Worm (Caenorhabditis elegans): Measurements from ENCODE around the gene Y37E11B.7.

Gene Y37E11B.7

ce11 chrIV:3582806-3583205 is 17.2 kb downstream of the Y37E11B.7 start, which contains the start of gene blos-7:
Gene blos-7, minus strand, starts transcription at chrIV:3582906.
- TF ChIP-seq dox-1 (GFP tag; IDR thresholded peaks at IDR 0.05) = 0 out of 2 replicates have a peak, but pooled peaks have one; percentile 9

- TF ChIP-seq ama-1 (optimal IDR thresholded peaks at IDR 0.05) (no peak), ama-1 (GFP tag; optimal IDR thresholded peaks at IDR 0.05) (no peak), mcd-1 (GFP tag; IDR thresholded peaks at IDR 0.05) (peak; percentile 56), hlh-26 (GFP tag; conservative IDR thresholded peaks at IDR 0.05) (no peak)
These were observed 20.4 kb downstream of the Y37E11B.7 start, which contains the start of gene Y37E11B.1 for ce11 chrIV:3579477-3579975. Gene Y37E11B.1, plus strand, starts transcription at chrIV:3579621.

ce11 chrIV:3578667-3579066 is 21.3 kb downstream of the Y37E11B.7 start:
- TF ChIP-seq ZK185.1 (tag; optimal IDR thresholded peaks at IDR 0.05; ENCODE audit: poor library complexity, severe bottlenecking) (no peak), hmg-1.2 (GFP tag; IDR thresholded peaks at IDR 0.05) (peak; percentile 43; the same call in 1 of the 2 replicates)

ce11 chrIV:3578155-3578554 is 21.8 kb downstream of the Y37E11B.7 start, which contains the start of gene Y37E11B.2:
Gene Y37E11B.2, plus strand, starts transcription at chrIV:3578455.
- no peak for TF ChIP-seq lin-35 (GFP tag; optimal IDR thresholded peaks at IDR 0.05)
- no peak for TF ChIP-seq T07F8.4 (tag; optimal IDR thresholded peaks at IDR 0.05)
- TF ChIP-seq lir-1 (GFP tag; conservative IDR thresholded peaks at IDR 0.05) = no peak
- TF ChIP-seq ceh-100 (GFP tag; IDR thresholded peaks at IDR 0.05) = no peak
- no peak for TF ChIP-seq hsf-1 (GFP tag; IDR thresholded peaks at IDR 0.05)
- no peak for TF ChIP-seq ceh-58 (GFP tag; IDR thresholded peaks at IDR 0.05)
- no peak for TF ChIP-seq dox-1 (GFP tag; IDR thresholded peaks at IDR 0.05)
- no peak for TF ChIP-seq unc-130 (GFP tag; optimal IDR thresholded peaks at IDR 0.05)
- no peak for TF ChIP-seq Y53F4B.3 (GFP tag; IDR thresholded peaks at IDR 0.05)
- no peak for TF ChIP-seq chd-7 (tag; optimal IDR thresholded peaks at IDR 0.05)

- TF ChIP-seq zfh-2 (GFP tag; conservative IDR thresholded peaks at IDR 0.05) (peak; percentile 66), cebp-2 (GFP tag; IDR thresholded peaks at IDR 0.05) (no peak), fkh-3 (tag; optimal IDR thresholded peaks at IDR 0.05) (no peak)
These were observed 29.4 kb downstream of the Y37E11B.7 start for ce11 chrIV:3570612-3571011.

ce11 chrIV:3568608-3569007 is 31.4 kb downstream of the Y37E11B.7 start, which contains the start of gene otpl-1:
Gene otpl-1, plus strand, starts transcription at chrIV:3568979.
- no peak for TF ChIP-seq tbp1 (GFP tag; optimal IDR thresholded peaks at IDR 0.05)
- no peak for TF ChIP-seq cebp-1 (GFP tag; IDR thresholded peaks at IDR 0.05)
- no peak for TF ChIP-seq cebp-1 (tag; optimal IDR thresholded peaks at IDR 0.05)
- no peak for TF ChIP-seq ceh-79 (tag; optimal IDR thresholded peaks at IDR 0.05)
- no peak for TF ChIP-seq C17E4.6 (GFP tag; IDR thresholded peaks at IDR 0.05)
- TF ChIP-seq hsf-1 (GFP tag; IDR thresholded peaks at IDR 0.05) = no peak
- TF ChIP-seq ztf-28 (GFP tag; IDR thresholded peaks at IDR 0.05) = no peak
- TF ChIP-seq hmg-1.2 (GFP tag; IDR thresholded peaks at IDR 0.05) = no peak
- TF ChIP-seq snpc-4 (GFP tag; optimal IDR thresholded peaks at IDR 0.05) = peak; percentile 3
- peak in 3 of 4 experiments; percentile 27 to 85 (median 70) for TF ChIP-seq snpc-4 (tag; optimal IDR thresholded peaks at IDR 0.05)
- TF ChIP-seq hlh-12 (tag; optimal IDR thresholded peaks at IDR 0.05) = no peak
- TF ChIP-seq aptf-3 (GFP tag; IDR thresholded peaks at IDR 0.05) = no peak
- no peak for TF ChIP-seq egl-18 (GFP tag; IDR thresholded peaks at IDR 0.05)
- TF ChIP-seq zfh-2 (GFP tag; conservative IDR thresholded peaks at IDR 0.05) = peak; percentile 71
- no peak for TF ChIP-seq unc-62 (GFP tag; optimal IDR thresholded peaks at IDR 0.05)
- TF ChIP-seq xnd-1 (tag; optimal IDR thresholded peaks at IDR 0.05) = no peak
- TF ChIP-seq F52B5.7 (tag; optimal IDR thresholded peaks at IDR 0.05) = no peak
- TF ChIP-seq hlh-26 (GFP tag; conservative IDR thresholded peaks at IDR 0.05) = no peak
- no peak for TF ChIP-seq efl-1 (GFP tag; optimal IDR thresholded peaks at IDR 0.05)
- TF ChIP-seq madf-3 (GFP tag; IDR thresholded peaks at IDR 0.05) = no peak
- TF ChIP-seq mxl-1 (tag; optimal IDR thresholded peaks at IDR 0.05) = no peak
- no peak for TF ChIP-seq nfyb-1 (GFP tag; IDR thresholded peaks at IDR 0.05)
- TF ChIP-seq F37B4.10 (GFP tag; IDR thresholded peaks at IDR 0.05) = 0 out of 2 replicates have a peak, but pooled peaks have one; percentile 25
- TF ChIP-seq let-607 (tag; optimal IDR thresholded peaks at IDR 0.05) = no peak
- TF ChIP-seq lin-35 (GFP tag; optimal IDR thresholded peaks at IDR 0.05) = no peak
